Fruit fly (Drosophila melanogaster) whole organism, adult: Measurements from ENCODE around the gene Arp8.

ENCODE experiments used
- CG1620 ChIP-seq: fragments of 200-800 bp; sonication (Bioruptor generic); optimal IDR thresholded peaks from 2 replicates; lab custom pipeline; 2016; ENCODE audit warnings: missing biosample characterization, missing genetic modification characterization
- CG5204 ChIP-seq: fragments of 200-800 bp; sonication (Bioruptor generic); optimal IDR thresholded peaks from 2 replicates; lab custom pipeline; 2016; ENCODE audit warnings: missing biosample characterization, missing genetic modification characterization
- CG7045 ChIP-seq: fragments of 200-800 bp; sonication (Bioruptor generic); optimal IDR thresholded peaks from 2 replicates; lab custom pipeline; 2017; ENCODE audit warnings: missing biosample characterization, mild to moderate bottlenecking, missing genetic modification characterization
- CG7101 ChIP-seq: fragments of 200-800 bp; sonication (Bioruptor generic); optimal IDR thresholded peaks from 2 replicates; lab custom pipeline; 2018; ENCODE audit warnings: missing biosample characterization, mild to moderate bottlenecking, missing genetic modification characterization, moderate library complexity
- Crg-1 ChIP-seq: fragments of 200-800 bp; sonication (Bioruptor generic); optimal IDR thresholded peaks from 2 replicates; lab custom pipeline; 2016; ENCODE audit warnings: missing biosample characterization, missing genetic modification characterization
- bab1 ChIP-seq: fragments of 200-800 bp; sonication (Bioruptor generic); optimal IDR thresholded peaks from 3 replicates; lab custom pipeline; 2019; ENCODE audit warnings: missing biosample characterization, mild to moderate bottlenecking, missing genetic modification characterization, moderate library complexity
- cic ChIP-seq: fragments of 200-800 bp; sonication (Bioruptor generic); optimal IDR thresholded peaks from 2 replicates; lab custom pipeline; 2017; ENCODE audit warnings: missing biosample characterization, mild to moderate bottlenecking, missing genetic modification characterization, moderate library complexity
- cnc ChIP-seq, 2 experiments: fragments of >200 bp; optimal IDR thresholded peaks; 2 replicates each; lab custom pipeline; 2017
- kay ChIP-seq: fragments of 200-800 bp; sonication (Bioruptor generic); peaks from one replicate; lab custom pipeline; 2016; ENCODE audit warnings: missing biosample characterization, missing genetic modification characterization, borderline replicate concordance
- tj ChIP-seq: fragments of 200-800 bp; sonication (Bioruptor generic); optimal IDR thresholded peaks from 3 replicates; lab custom pipeline; 2017; ENCODE audit warnings: missing biosample characterization, mild to moderate bottlenecking, missing genetic modification characterization, moderate library complexity
- toe ChIP-seq: fragments of 200-800 bp; sonication (Bioruptor generic); optimal IDR thresholded peaks from 2 replicates; lab custom pipeline; 2016; ENCODE audit warnings: missing biosample characterization, missing genetic modification characterization

DNA sequence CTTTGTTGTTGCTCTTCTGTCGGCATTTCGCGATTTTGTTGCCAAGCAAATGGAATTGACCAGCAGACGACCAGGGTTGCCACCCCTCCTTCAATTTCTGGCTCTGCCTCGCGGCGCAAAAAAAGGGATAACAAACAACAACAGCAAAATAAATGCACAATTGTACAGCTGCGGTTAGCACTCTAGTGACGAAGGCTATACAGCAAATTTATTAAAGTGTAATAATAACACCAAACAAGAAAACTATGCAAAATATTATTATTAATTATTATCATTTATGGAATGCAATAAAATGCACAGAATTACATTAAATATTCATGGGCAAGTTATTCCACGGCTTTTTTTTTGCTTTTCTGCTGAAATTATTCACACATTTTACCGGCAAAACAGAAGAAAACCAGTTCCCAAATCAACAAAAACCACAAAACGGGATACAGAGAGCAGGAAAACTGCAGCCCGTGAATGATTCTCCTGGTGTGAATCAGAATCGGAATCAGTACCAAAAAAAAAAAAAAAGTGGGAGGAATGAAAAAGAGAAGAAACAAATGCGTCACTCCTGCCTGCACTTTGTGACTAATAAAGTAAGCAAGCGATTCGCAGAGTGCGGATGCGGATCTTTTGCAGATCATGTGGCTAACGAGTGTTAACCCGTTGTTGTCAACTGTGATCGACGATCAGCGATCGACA, 18.8 kb upstream of the Arp8 start:
- TF ChIP-seq CG7045 (GFP tag; lab: Kevin White, UChicago) = no peak
- no peak for TF ChIP-seq tj (GFP tag; lab: Kevin White, UChicago)
- TF ChIP-seq CG5204 = no peak
- no peak for TF ChIP-seq cnc (optimal IDR thresholded peaks at IDR 0.05; lab: Kevin White, UChicago)
- TF ChIP-seq Crg-1 (GFP tag; lab: Kevin White, UChicago) = no peak
- no peak for TF ChIP-seq bab1
- peak; percentile 32 for TF ChIP-seq kay (GFP tag; lab: Kevin White, UChicago)
- TF ChIP-seq CG7101 = peak; percentile 5
- no peak for TF ChIP-seq toe (GFP tag; lab: Kevin White, UChicago)
- TF ChIP-seq CG1620 (GFP tag; lab: Kevin White, UChicago) = no peak
- TF ChIP-seq cic (GFP tag; lab: Kevin White, UChicago) = no peak
